Worm (Caenorhabditis elegans): ENCODE data around the gene H40L08.7.

H40L08.7 gene

ce11 chrX:15042549-15042948, 35.0 kb downstream of the H40L08.7 start:
- TF ChIP-seq B0310.2 (tag; optimal IDR thresholded peaks at IDR 0.05) (no peak), aly-1 (tag; optimal IDR thresholded peaks at IDR 0.05) (no peak), ets-7 (tag; optimal IDR thresholded peaks at IDR 0.05) (no peak), scrt-1 (GFP tag; IDR thresholded peaks at IDR 0.05) (no peak), ceh-13 (GFP tag; optimal IDR thresholded peaks at IDR 0.05) (no peak), hnd-1 (tag; optimal IDR thresholded peaks at IDR 0.05) (no peak), ceh-36 (tag; optimal IDR thresholded peaks at IDR 0.05) (no peak), hmbx-1 (tag; optimal IDR thresholded peaks at IDR 0.05) (no peak), hmg-4 (GFP tag; optimal IDR thresholded peaks at IDR 0.05) (no peak), flt-1 (GFP tag; IDR thresholded peaks at IDR 0.05) (no peak), ama-1 (optimal IDR thresholded peaks at IDR 0.05) (no peak)

DNA sequence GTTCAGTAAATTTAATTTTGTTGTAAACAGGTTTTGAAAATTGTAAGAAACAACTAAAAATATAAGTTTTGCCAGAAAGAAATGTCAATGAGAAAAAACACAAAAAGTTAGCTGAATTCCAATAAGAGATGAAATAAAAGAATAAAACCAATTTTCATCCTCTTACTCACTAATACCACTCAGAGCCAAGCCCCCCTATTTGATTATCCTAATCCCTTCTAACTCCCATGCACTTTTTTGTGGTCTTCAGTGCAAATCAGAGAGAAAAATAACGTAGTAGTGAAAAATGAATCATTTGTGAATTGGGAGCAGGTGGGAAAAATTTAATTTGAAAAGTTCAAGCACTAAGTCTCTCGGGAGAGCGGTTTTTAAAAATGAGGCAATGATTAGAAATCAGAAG, 36.2 kb downstream of the H40L08.7 start:
- TF ChIP-seq tbx-11 (GFP tag; IDR thresholded peaks at IDR 0.05) (no peak), pes-1 (GFP tag; IDR thresholded peaks at IDR 0.05) (no peak), hmg-4 (GFP tag; optimal IDR thresholded peaks at IDR 0.05) (no peak), sea-1 (GFP tag; conservative IDR thresholded peaks at IDR 0.05) (no peak), tra-4 (tag; optimal IDR thresholded peaks at IDR 0.05) (no peak), ceh-36 (tag; optimal IDR thresholded peaks at IDR 0.05) (peak; percentile 1)

ce11 chrX:15040552-15041080, 36.9 kb downstream of the H40L08.7 start, which contains the start of gene C18B12.4:
Gene C18B12.4 (minus strand): TSS chrX:15040602.
- TF ChIP-seq ama-1 (optimal IDR thresholded peaks at IDR 0.05) (no peak), scrt-1 (GFP tag; IDR thresholded peaks at IDR 0.05) (0 out of 2 replicates have a peak, but pooled peaks have one; percentile 30), F13C5.2 (tag; optimal IDR thresholded peaks at IDR 0.05) (peak; percentile 55), hmg-4 (GFP tag; optimal IDR thresholded peaks at IDR 0.05) (peak; percentile 79), ceh-36 (tag; optimal IDR thresholded peaks at IDR 0.05) (no peak), flt-1 (GFP tag; IDR thresholded peaks at IDR 0.05) (0 out of 2 replicates have a peak, but pooled peaks have one; percentile 27)

ce11 chrX:15039696-15040212, 37.8 kb downstream of the H40L08.7 start:
- TF ChIP-seq ets-7 (tag; optimal IDR thresholded peaks at IDR 0.05) = no peak

ce11 chrX:15039029-15039695, 38.4 kb downstream of the H40L08.7 start:
- no peak for TF ChIP-seq flt-1 (GFP tag; IDR thresholded peaks at IDR 0.05)

DNA sequence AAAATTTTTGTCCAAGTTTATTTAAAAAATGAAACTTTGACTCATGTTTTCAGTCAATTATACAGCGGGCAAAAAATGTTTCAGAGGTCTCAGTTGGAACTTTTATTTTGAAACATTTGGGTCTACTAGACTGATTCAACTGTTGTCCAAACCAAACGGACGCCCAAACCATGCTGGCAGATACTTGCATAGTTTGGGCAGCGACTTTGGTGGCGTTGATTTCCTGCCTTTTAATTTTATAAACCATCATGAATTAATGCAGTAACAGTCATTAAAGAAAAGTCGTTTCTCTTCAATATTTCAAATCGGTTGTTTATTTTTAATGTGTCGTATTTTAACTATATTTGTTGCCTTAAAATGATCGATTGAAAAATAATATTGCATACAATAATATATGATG, 41.3 kb downstream of the H40L08.7 start:
- TF ChIP-seq F13C5.2 (tag; optimal IDR thresholded peaks at IDR 0.05) (no peak), hmbx-1 (tag; optimal IDR thresholded peaks at IDR 0.05) (no peak), tbx-11 (GFP tag; IDR thresholded peaks at IDR 0.05) (no peak), ceh-36 (tag; optimal IDR thresholded peaks at IDR 0.05) (no peak), sea-1 (GFP tag; conservative IDR thresholded peaks at IDR 0.05) (no peak), aly-1 (tag; optimal IDR thresholded peaks at IDR 0.05) (no peak)

- TF ChIP-seq hmg-4 (GFP tag; optimal IDR thresholded peaks at IDR 0.05) = no peak
- TF ChIP-seq ets-7 (tag; optimal IDR thresholded peaks at IDR 0.05) = no peak
- no peak for TF ChIP-seq tbx-37 (GFP tag; conservative IDR thresholded peaks at IDR 0.05)
- no peak for TF ChIP-seq ceh-36 (tag; optimal IDR thresholded peaks at IDR 0.05)
- TF ChIP-seq aly-1 (tag; optimal IDR thresholded peaks at IDR 0.05) = no peak
- TF ChIP-seq F13C5.2 (tag; optimal IDR thresholded peaks at IDR 0.05) = no peak
- TF ChIP-seq hnd-1 (tag; optimal IDR thresholded peaks at IDR 0.05) = no peak
- TF ChIP-seq ceh-13 (GFP tag; optimal IDR thresholded peaks at IDR 0.05) = no peak
- no peak for TF ChIP-seq ama-1 (optimal IDR thresholded peaks at IDR 0.05)
- no peak for TF ChIP-seq tra-4 (tag; optimal IDR thresholded peaks at IDR 0.05)
- no peak for TF ChIP-seq pes-1 (GFP tag; IDR thresholded peaks at IDR 0.05)
- no peak for TF ChIP-seq B0310.2 (tag; optimal IDR thresholded peaks at IDR 0.05)
- TF ChIP-seq flt-1 (GFP tag; IDR thresholded peaks at IDR 0.05) = no peak
- no peak for TF ChIP-seq scrt-1 (GFP tag; IDR thresholded peaks at IDR 0.05)
- TF ChIP-seq sea-1 (GFP tag; conservative IDR thresholded peaks at IDR 0.05) = no peak
- no peak for TF ChIP-seq hmbx-1 (tag; optimal IDR thresholded peaks at IDR 0.05)
Observed at ce11 chrX:15035748-15036147, 41.8 kb downstream of the H40L08.7 start.

ce11 chrX:15034787-15035186, 42.8 kb downstream of the H40L08.7 start, which contains the start of gene dsc-1:
Gene dsc-1 (minus strand): TSS chrX:15034832.
- TF ChIP-seq ceh-36 (tag; optimal IDR thresholded peaks at IDR 0.05) = peak; percentile 75
- TF ChIP-seq hnd-1 (tag; optimal IDR thresholded peaks at IDR 0.05) = no peak

DNA sequence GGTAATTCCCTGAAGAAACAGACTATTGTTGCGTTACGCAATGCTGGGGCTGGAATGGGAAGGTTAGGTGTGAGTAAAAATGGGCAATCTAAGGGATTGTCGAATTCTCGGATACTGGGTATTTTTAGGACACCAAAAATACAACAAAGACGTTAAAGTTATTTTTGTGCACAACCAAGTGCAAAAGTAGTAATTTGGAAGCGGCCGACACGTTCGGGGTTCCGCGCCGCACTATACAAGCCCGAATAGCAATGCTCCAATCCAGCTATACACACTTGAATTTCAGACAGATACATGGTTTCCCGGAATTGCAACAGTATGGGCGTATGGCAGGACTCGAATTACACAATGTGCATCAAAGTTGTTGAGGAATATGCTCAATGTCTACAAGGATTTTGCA, 49.5 kb downstream of the H40L08.7 start:
- TF ChIP-seq flt-1 (GFP tag; IDR thresholded peaks at IDR 0.05) (no peak), hnd-1 (tag; optimal IDR thresholded peaks at IDR 0.05) (no peak), F13C5.2 (tag; optimal IDR thresholded peaks at IDR 0.05) (no peak)

All from whole organism, early embryonic.